Worm (Caenorhabditis elegans) whole organism, L4 larva: Measurements from ENCODE around the gene F48F5.6.

ENCODE experiments used
- F26F4.8 ChIP-seq: fragments of 200-800 bp; sonication (Bioruptor generic); conservative IDR thresholded peaks from 2 replicates; pipeline ENCODE4 v1.3.6; 2022; ENCODE audit warnings: missing genetic modification characterization, missing compliant biosample characterization
- F49E8.2 ChIP-seq: sonication (generic microtip); optimal IDR thresholded peaks from 2 replicates; lab custom pipeline; 2016; ENCODE audit warnings: missing compliant biosample characterization, mild to moderate bottlenecking, missing genetic modification characterization, borderline replicate concordance
- T26A8.4 ChIP-seq: fragments of 200-800 bp; sonication (Bioruptor generic); IDR thresholded peaks from 2 replicates; pipeline ENCODE4 v1.3.6; 2022; ENCODE audit warnings: missing genetic modification characterization, missing compliant biosample characterization
- Y48G9A.11 ChIP-seq: fragments of 200-800 bp; sonication (Bioruptor generic); IDR thresholded peaks from 2 replicates; pipeline ENCODE4 v1.3.6; 2022; ENCODE audit warnings: missing genetic modification reagents, missing genetic modification characterization, missing compliant biosample characterization
- Y5F2A.4 ChIP-seq: fragments of 200-800 bp; sonication (Bioruptor generic); optimal IDR thresholded peaks from 2 replicates; lab custom pipeline; 2018; ENCODE audit warnings: mild to moderate bottlenecking, missing genetic modification characterization, missing compliant biosample characterization
- ama-1 ChIP-seq: fragments of 150-350 bp; optimal IDR thresholded peaks from 2 replicates; lab custom pipeline; 2014; ENCODE audit warnings: inconsistent platforms, mixed read lengths
- arid-1 ChIP-seq: fragments of 200-800 bp; sonication (Bioruptor generic); conservative IDR thresholded peaks from 2 replicates; pipeline ENCODE4 v1.3.6; 2022; ENCODE audit warnings: missing genetic modification reagents, missing genetic modification characterization, missing compliant biosample characterization
- attf-4 ChIP-seq: sonication (generic microtip); optimal IDR thresholded peaks from 3 replicates; lab custom pipeline; 2017; ENCODE audit warnings: missing biosample characterization, missing genetic modification characterization
- ceh-20 ChIP-seq: fragments of 200-800 bp; sonication (Bioruptor generic); IDR thresholded peaks from 2 replicates; pipeline ENCODE4 v1.3.6; 2022; ENCODE audit warnings: missing genetic modification reagents, missing genetic modification characterization, missing compliant biosample characterization
- ceh-28 ChIP-seq: fragments of 150-350 bp; optimal IDR thresholded peaks from 2 replicates; lab custom pipeline; 2014; ENCODE audit warnings: missing biosample characterization, missing genetic modification reagents, missing genetic modification characterization
- ceh-82 ChIP-seq: sonication (generic microtip); optimal IDR thresholded peaks from 2 replicates; lab custom pipeline; 2017; ENCODE audit warnings: missing biosample characterization, missing genetic modification characterization
- cey-2 ChIP-seq: sonication (generic microtip); optimal IDR thresholded peaks from 3 replicates; lab custom pipeline; 2017; ENCODE audit warnings: missing genetic modification characterization, mild to moderate bottlenecking, missing compliant biosample characterization, antibody characterized with exemption, borderline replicate concordance; ENCODE audit not compliant: insufficient read depth
- daf-12 ChIP-seq: fragments of 150-350 bp; optimal IDR thresholded peaks from 2 replicates; lab custom pipeline; 2014; ENCODE audit warnings: missing biosample characterization, missing genetic modification reagents, missing genetic modification characterization
- daf-16 ChIP-seq, 3 experiments: sonication (generic microtip); optimal IDR thresholded peaks; 2 replicates each; lab custom pipeline; 2016 to 2017; ENCODE audit warnings: missing genetic modification characterization in 3 of 3, missing genetic modification reagents in 3 of 3, mild to moderate bottlenecking in 2 of 3, missing compliant biosample characterization in 2 of 3, missing biosample characterization in 1 of 3, moderate library complexity in 1 of 3
- dve-1 ChIP-seq: sonication (generic microtip); optimal IDR thresholded peaks from 2 replicates; lab custom pipeline; 2017; ENCODE audit warnings: antibody characterized with exemption, mild to moderate bottlenecking, missing genetic modification characterization, missing compliant biosample characterization; ENCODE audit not compliant: insufficient read depth
- egl-43 ChIP-seq: fragments of 200-800 bp; sonication (Bioruptor generic); IDR thresholded peaks from 2 replicates; pipeline ENCODE4 v1.3.6; 2022; ENCODE audit warnings: missing genetic modification reagents, missing genetic modification characterization, missing compliant biosample characterization
- fkh-10 ChIP-seq: fragments of 150-350 bp; optimal IDR thresholded peaks from 2 replicates; lab custom pipeline; 2014; ENCODE audit warnings: missing biosample characterization, missing genetic modification reagents, missing genetic modification characterization
- hlh-30 ChIP-seq: sonication (generic microtip); optimal IDR thresholded peaks from 2 replicates; lab custom pipeline; 2017; ENCODE audit warnings: antibody characterized with exemption, mild to moderate bottlenecking, missing genetic modification characterization, missing compliant biosample characterization; ENCODE audit not compliant: insufficient read depth
- lin-15B ChIP-seq: fragments of 150-350 bp; sonication (generic microtip); optimal IDR thresholded peaks from 3 replicates; lab custom pipeline; 2014; ENCODE audit warnings: missing biosample characterization, missing genetic modification characterization
- lin-29 ChIP-seq: fragments of 200-800 bp; sonication (Bioruptor generic); IDR thresholded peaks from 2 replicates; pipeline ENCODE4 v1.3.6; 2022; ENCODE audit warnings: missing genetic modification reagents, missing genetic modification characterization, missing compliant biosample characterization
- lin-38 ChIP-seq: fragments of 200-800 bp; sonication (Bioruptor generic); IDR thresholded peaks from 2 replicates; pipeline ENCODE4 v1.3.6; 2022; ENCODE audit warnings: missing genetic modification reagents, missing genetic modification characterization, missing compliant biosample characterization
- lir-3 ChIP-seq: sonication (generic microtip); optimal IDR thresholded peaks from 2 replicates; lab custom pipeline; 2016; ENCODE audit warnings: mild to moderate bottlenecking, missing genetic modification characterization, missing compliant biosample characterization
- lsy-2 ChIP-seq, 2 experiments: fragments of 150-350 bp in 1 of 2; sonication (generic microtip) in 1 of 2; optimal IDR thresholded peaks; 2 replicates each; lab custom pipeline; 2014 to 2017; ENCODE audit warnings: missing biosample characterization in 2 of 2, missing genetic modification characterization in 2 of 2
- madf-5 ChIP-seq, 2 experiments: fragments of 200-800 bp; sonication (Bioruptor generic); IDR thresholded peaks; 2 replicates each; pipeline ENCODE4 v1.3.6; 2022; ENCODE audit warnings: missing compliant biosample characterization in 2 of 2, missing genetic modification characterization in 2 of 2
- madf-9 ChIP-seq: fragments of 200-800 bp; sonication (Bioruptor generic); conservative IDR thresholded peaks from 2 replicates; pipeline ENCODE4 v1.3.6; 2022; ENCODE audit warnings: missing genetic modification reagents, missing genetic modification characterization, missing compliant biosample characterization
- mdt-29 ChIP-seq: fragments of 200-800 bp; sonication (Bioruptor generic); IDR thresholded peaks from 2 replicates; pipeline ENCODE4 v1.3.6; 2022; ENCODE audit warnings: missing genetic modification reagents, missing genetic modification characterization, missing compliant biosample characterization
- mxl-3 ChIP-seq: fragments of 200-800 bp; sonication (Bioruptor generic); optimal IDR thresholded peaks from 2 replicates; lab custom pipeline; 2018; ENCODE audit warnings: mild to moderate bottlenecking, missing genetic modification characterization, missing compliant biosample characterization
- nhr-102 ChIP-seq: sonication (generic microtip); optimal IDR thresholded peaks from 2 replicates; lab custom pipeline; 2016; ENCODE audit warnings: mild to moderate bottlenecking, missing genetic modification characterization, moderate library complexity, missing compliant biosample characterization
- nhr-11 ChIP-seq: fragments of 150-350 bp; optimal IDR thresholded peaks from 2 replicates; lab custom pipeline; 2014; ENCODE audit warnings: missing biosample characterization, missing genetic modification characterization
- nhr-25 ChIP-seq: sonication (generic microtip); optimal IDR thresholded peaks from 2 replicates; lab custom pipeline; 2017; ENCODE audit warnings: missing genetic modification characterization, mild to moderate bottlenecking, missing compliant biosample characterization, antibody characterized with exemption, moderate library complexity, borderline replicate concordance; ENCODE audit not compliant: insufficient read depth
- nhr-28 ChIP-seq: fragments of 150-350 bp; optimal IDR thresholded peaks from 2 replicates; lab custom pipeline; 2014; ENCODE audit warnings: missing biosample characterization, missing genetic modification characterization
- nhr-41 ChIP-seq: fragments of 200-800 bp; sonication (Bioruptor generic); IDR thresholded peaks from 2 replicates; pipeline ENCODE4 v1.3.6; 2022; ENCODE audit warnings: missing genetic modification reagents, missing genetic modification characterization, missing compliant biosample characterization
- nhr-48 ChIP-seq: sonication (generic microtip); optimal IDR thresholded peaks from 2 replicates; lab custom pipeline; 2016; ENCODE audit warnings: mild to moderate bottlenecking, missing genetic modification characterization, missing compliant biosample characterization
- nhr-6 ChIP-seq: fragments of 150-350 bp; optimal IDR thresholded peaks from 2 replicates; lab custom pipeline; 2014; ENCODE audit warnings: missing biosample characterization, missing genetic modification characterization
- pha-4 ChIP-seq, 2 experiments: fragments of 150-350 bp in 1 of 2; fragments of 200-800 bp in 1 of 2; sonication (Bioruptor generic) in 1 of 2; IDR thresholded peaks in 1 of 2; optimal IDR thresholded peaks in 1 of 2; 2 replicates each; pipeline versions ENCODE4 v1.3.6 to Lab custom; 2014 to 2022; ENCODE audit warnings: missing genetic modification characterization in 2 of 2, missing genetic modification reagents in 2 of 2, missing biosample characterization in 1 of 2, missing compliant biosample characterization in 1 of 2
- php-3 ChIP-seq: fragments of 200-800 bp; sonication (Bioruptor generic); IDR thresholded peaks from 2 replicates; pipeline ENCODE4 v1.3.6; 2022; ENCODE audit warnings: missing genetic modification reagents, missing genetic modification characterization, missing compliant biosample characterization
- pqm-1 ChIP-seq: sonication (generic microtip); optimal IDR thresholded peaks from 2 replicates; lab custom pipeline; 2017; ENCODE audit warnings: missing biosample characterization, missing genetic modification characterization
- rbr-2 ChIP-seq: sonication (generic microtip); optimal IDR thresholded peaks from 2 replicates; lab custom pipeline; 2016; ENCODE audit warnings: missing genotype, missing genetic modification characterization, missing compliant biosample characterization
- skn-1 ChIP-seq: fragments of 150-350 bp; optimal IDR thresholded peaks from 2 replicates; lab custom pipeline; 2014; ENCODE audit warnings: missing biosample characterization, missing genetic modification characterization
- snpc-4 ChIP-seq: fragments of 150-350 bp; optimal IDR thresholded peaks from 2 replicates; lab custom pipeline; 2014; ENCODE audit warnings: missing biosample characterization, missing genetic modification characterization
- spr-1 ChIP-seq: sonication (generic microtip); optimal IDR thresholded peaks from 2 replicates; lab custom pipeline; 2016; ENCODE audit warnings: mild to moderate bottlenecking, missing genetic modification characterization, missing compliant biosample characterization
- spr-3 ChIP-seq: fragments of 200-800 bp; sonication (Bioruptor generic); optimal IDR thresholded peaks from 2 replicates; lab custom pipeline; 2018; ENCODE audit warnings: mild to moderate bottlenecking, missing genetic modification characterization, missing compliant biosample characterization
- unc-62 ChIP-seq, 3 experiments: fragments of 150-350 bp in 1 of 3; sonication (generic microtip); optimal IDR thresholded peaks in 2 of 3; peaks in 1 of 3; 1 replicate in 1 of 3; 2 replicates in 2 of 3; lab custom pipeline; 2014 to 2017; ENCODE audit warnings: missing biosample characterization in 3 of 3, missing genetic modification characterization in 3 of 3, missing genetic modification reagents in 3 of 3, missing genotype in 1 of 3
- zag-1 ChIP-seq: fragments of 150-350 bp; optimal IDR thresholded peaks from 2 replicates; lab custom pipeline; 2014; ENCODE audit warnings: missing biosample characterization, missing genetic modification characterization

The F48F5.6 gene

DNA sequence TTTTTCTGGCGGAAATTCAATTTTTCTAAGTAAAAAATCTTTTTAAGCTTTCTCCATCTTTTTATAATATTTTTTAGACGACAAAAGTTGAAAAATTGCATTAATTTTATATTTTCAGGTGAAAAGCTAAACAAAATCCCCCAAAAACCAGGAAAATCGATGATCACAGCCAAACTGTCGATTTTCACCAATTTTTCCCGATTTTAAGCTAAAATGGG, 27.9 kb downstream of the F48F5.6 start, which contains the start of the genes fce-2 and F48F5.8:
Gene fce-2, plus strand, starts transcription at position 119 of the 218 bp plus-strand sequence.
Gene F48F5.8, plus strand, starts transcription at position 160 of the 218 bp plus-strand sequence.
- TF ChIP-seq ceh-28 (tag; lab: Kevin White, UChicago) (no peak), nhr-6 (tag; lab: Kevin White, UChicago) (no peak), snpc-4 (tag; lab: Kevin White, UChicago) (no peak), lsy-2 (tag; optimal IDR thresholded peaks at IDR 0.05; lab: Kevin White, UChicago) (no peak), zag-1 (tag; lab: Kevin White, UChicago) (no peak), rbr-2 (tag; lab: Kevin White, UChicago) (no peak), mdt-29 (GFP tag; lab: Robert Waterston, UW) (no peak), egl-43 (GFP tag; lab: Robert Waterston, UW) (no peak), madf-5 (GFP tag; IDR thresholded peaks at IDR 0.05; lab: Robert Waterston, UW) (no peak), spr-1 (no peak)
- TF ChIP-seq, all 104 proteins: peak for 0

DNA sequence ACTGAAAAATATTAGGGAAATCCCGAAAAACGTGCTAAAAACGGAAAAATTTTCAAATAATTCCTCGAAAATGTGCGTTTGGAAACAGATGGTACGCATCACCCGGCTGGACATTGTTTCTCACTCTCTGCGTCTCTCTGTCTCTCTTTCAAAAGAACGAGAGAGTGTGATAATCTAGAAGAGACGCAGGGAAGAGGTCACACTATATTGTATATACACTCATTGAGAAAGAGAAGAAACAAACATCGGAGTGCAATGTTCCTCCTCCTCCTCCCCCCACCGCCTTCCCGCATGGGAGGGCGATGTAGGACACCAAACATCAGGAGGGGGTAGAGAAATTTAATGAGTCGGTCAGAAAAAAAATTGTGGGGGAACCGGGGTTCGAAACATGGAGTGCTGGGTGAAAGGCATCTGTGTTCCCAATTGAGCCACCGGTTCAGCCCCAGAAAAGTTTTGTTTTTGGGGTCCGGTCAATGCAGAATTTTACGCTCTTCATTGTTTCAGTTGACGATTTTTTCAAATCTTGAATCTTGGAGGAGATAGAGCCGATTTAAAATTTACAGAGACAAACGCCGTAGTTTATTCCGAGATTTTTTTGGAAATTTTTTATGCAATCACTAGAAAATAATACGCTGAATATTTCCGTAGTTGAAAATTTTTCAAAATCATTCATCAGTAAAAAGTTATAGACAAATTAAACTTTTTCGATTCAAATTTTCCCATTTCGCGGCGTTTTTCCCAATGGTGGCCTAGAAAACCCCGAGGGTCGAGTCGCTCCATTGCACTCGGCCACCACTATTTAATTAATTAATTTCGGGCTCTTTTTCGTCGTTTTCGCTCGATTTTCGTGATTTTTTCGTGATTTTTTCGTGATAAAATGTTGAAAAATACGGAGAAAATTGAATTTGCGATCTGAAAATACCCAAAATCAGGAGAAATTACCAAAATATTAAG, 28.5 kb downstream of the F48F5.6 start:
- TF ChIP-seq pqm-1: peak; percentile 2
- TF ChIP-seq nhr-28 (tag; lab: Kevin White, UChicago): peak; percentile 60
- peak; percentile 53 for TF ChIP-seq mxl-3
- TF ChIP-seq lin-29 (GFP tag; lab: Robert Waterston, UW): no peak
- TF ChIP-seq attf-4 (tag; lab: Kevin White, UChicago): no peak
- TF ChIP-seq ceh-82 (tag; lab: Kevin White, UChicago): no peak
- peak; percentile 62 for TF ChIP-seq lin-38 (GFP tag; lab: Robert Waterston, UW)
- TF ChIP-seq T26A8.4 (GFP tag; lab: Robert Waterston, UW): no peak
- no peak for TF ChIP-seq daf-12 (tag; lab: Kevin White, UChicago)
- no peak for TF ChIP-seq daf-16 (GFP tag; optimal IDR thresholded peaks at IDR 0.05; lab: Kevin White, UChicago)
- TF ChIP-seq daf-16 (tag; optimal IDR thresholded peaks at IDR 0.05; lab: Kevin White, UChicago): peak; percentile 86
- peak; percentile 38 for TF ChIP-seq nhr-48 (tag; lab: Kevin White, UChicago)
- TF ChIP-seq Y48G9A.11: no peak
- TF ChIP-seq nhr-102 (tag; lab: Kevin White, UChicago): peak; percentile 16
- TF ChIP-seq egl-43 (GFP tag; lab: Robert Waterston, UW): 0 out of 2 replicates have a peak, but pooled peaks have one; percentile 25
- no peak for TF ChIP-seq php-3
- no peak for TF ChIP-seq ceh-28 (tag; lab: Kevin White, UChicago)
- TF ChIP-seq nhr-11: no peak
- no peak for TF ChIP-seq unc-62 (GFP tag; optimal IDR thresholded peaks at IDR 0.05 in 1 of 2; lab: Kevin White, UChicago)
- TF ChIP-seq unc-62 (tag; optimal IDR thresholded peaks at IDR 0.05; lab: Kevin White, UChicago): no peak
- peak; percentile 49 for TF ChIP-seq nhr-6 (tag; lab: Kevin White, UChicago)
- TF ChIP-seq zag-1 (tag; lab: Kevin White, UChicago): no peak
- TF ChIP-seq spr-3: peak; percentile 51
- TF ChIP-seq F49E8.2: no peak
- TF ChIP-seq madf-9 (GFP tag; lab: Robert Waterston, UW): no peak
- TF ChIP-seq cey-2 (tag; lab: Kevin White, UChicago): no peak
- TF ChIP-seq Y5F2A.4: no peak
- TF ChIP-seq nhr-25 (tag; lab: Kevin White, UChicago): no peak
- no peak for TF ChIP-seq lir-3
- no peak for TF ChIP-seq skn-1
- no peak for TF ChIP-seq lin-15B
- peak; percentile 77 for TF ChIP-seq dve-1 (tag; lab: Kevin White, UChicago)
- TF ChIP-seq pha-4 (GFP tag; IDR thresholded peaks at IDR 0.05; lab: Robert Waterston, UW): no peak
- no peak for TF ChIP-seq pha-4 (tag; optimal IDR thresholded peaks at IDR 0.05; lab: Kevin White, UChicago)
- TF ChIP-seq arid-1 (GFP tag; lab: Robert Waterston, UW): no peak
- TF ChIP-seq F26F4.8: 0 out of 2 replicates have a peak, but pooled peaks have one; percentile 26
- peak; percentile 10 for TF ChIP-seq fkh-10 (GFP tag; lab: Kevin White, UChicago)
- no peak for TF ChIP-seq snpc-4 (tag; lab: Kevin White, UChicago)
- 0 out of 2 replicates have a peak, but pooled peaks have one; percentile 44 for TF ChIP-seq nhr-41
- TF ChIP-seq ceh-20 (GFP tag; lab: Robert Waterston, UW): 0 out of 2 replicates have a peak, but pooled peaks have one; percentile 10
- peak; percentile 71 for TF ChIP-seq hlh-30 (tag; lab: Kevin White, UChicago)
- no peak for TF ChIP-seq ama-1 (lab: Kevin White, UChicago)
